Worm (Caenorhabditis elegans) whole organism, young adult: Measurements from ENCODE around the gene Y53F4B.51.

ENCODE experiments used
- B0261.1 ChIP-seq: sonication (generic microtip); optimal IDR thresholded peaks from 2 replicates; lab custom pipeline; 2016; ENCODE audit warnings: mild to moderate bottlenecking, missing genetic modification characterization, moderate library complexity, missing compliant biosample characterization
- C17E4.6 ChIP-seq: fragments of 200-800 bp; sonication (Bioruptor generic); IDR thresholded peaks from 2 replicates; pipeline ENCODE4 v1.3.6; 2022; ENCODE audit warnings: missing genetic modification reagents, missing genetic modification characterization, missing compliant biosample characterization
- F22D6.2 ChIP-seq: sonication (generic microtip); optimal IDR thresholded peaks from 2 replicates; lab custom pipeline; 2016; ENCODE audit warnings: mild to moderate bottlenecking, missing genetic modification characterization, missing compliant biosample characterization
- F37B4.10 ChIP-seq: fragments of 200-800 bp; sonication (Bioruptor generic); IDR thresholded peaks from 2 replicates; pipeline ENCODE4 v1.3.6; 2022; ENCODE audit warnings: missing genetic modification characterization, missing compliant biosample characterization
- F55B11.4 ChIP-seq: sonication (generic microtip); optimal IDR thresholded peaks from 2 replicates; lab custom pipeline; 2016; ENCODE audit warnings: missing compliant biosample characterization, missing genetic modification characterization, borderline replicate concordance; ENCODE audit not compliant: insufficient read depth
- T07F8.4 ChIP-seq: sonication (generic microtip); optimal IDR thresholded peaks from 2 replicates; lab custom pipeline; 2016; ENCODE audit warnings: mild to moderate bottlenecking, missing genetic modification characterization, moderate library complexity, missing compliant biosample characterization
- Y53F4B.3 ChIP-seq: fragments of 200-800 bp; sonication (Bioruptor generic); IDR thresholded peaks from 2 replicates; pipeline ENCODE4 v1.3.6; 2022; ENCODE audit warnings: missing genetic modification reagents, missing genetic modification characterization, missing compliant biosample characterization
- Y53G8AR.9 ChIP-seq: fragments of 200-800 bp; sonication (Bioruptor generic); conservative IDR thresholded peaks from 2 replicates; pipeline ENCODE4 v1.3.6; 2022; ENCODE audit warnings: missing genetic modification reagents, missing genetic modification characterization, missing compliant biosample characterization
- Y67H2A.10 ChIP-seq: fragments of 200-800 bp; sonication (Bioruptor generic); conservative IDR thresholded peaks from 2 replicates; pipeline ENCODE4 v1.3.6; 2022; ENCODE audit warnings: missing genetic modification reagents, missing genetic modification characterization, missing compliant biosample characterization
- ama-1 ChIP-seq, 3 experiments: fragments of 150-350 bp in 1 of 3; sonication (generic microtip) in 2 of 3; optimal IDR thresholded peaks; 2 replicates each; lab custom pipeline; 2014 to 2018; ENCODE audit warnings: missing biosample characterization in 2 of 3, missing genetic modification characterization in 2 of 3, missing genetic modification reagents in 2 of 3
- atf-7 ChIP-seq: sonication (generic microtip); optimal IDR thresholded peaks from 2 replicates; lab custom pipeline; 2017; ENCODE audit warnings: mild to moderate bottlenecking, missing genetic modification characterization, missing compliant biosample characterization
- athp-1 ChIP-seq: sonication (generic microtip); optimal IDR thresholded peaks from 2 replicates; lab custom pipeline; 2017; ENCODE audit warnings: mild to moderate bottlenecking, missing genetic modification characterization, missing compliant biosample characterization
- attf-6 ChIP-seq: fragments of 200-800 bp; sonication (Bioruptor generic); IDR thresholded peaks from 2 replicates; pipeline ENCODE4 v1.3.6; 2022; ENCODE audit warnings: missing genetic modification reagents, missing genetic modification characterization, missing compliant biosample characterization
- bed-1 ChIP-seq: fragments of 200-800 bp; sonication (Bioruptor generic); IDR thresholded peaks from 2 replicates; pipeline ENCODE4 v1.3.6; 2022; ENCODE audit warnings: missing genetic modification reagents, missing genetic modification characterization, missing compliant biosample characterization
- ccch-3 ChIP-seq: fragments of 200-800 bp; sonication (Bioruptor generic); optimal IDR thresholded peaks from 2 replicates; lab custom pipeline; 2018; ENCODE audit warnings: mild to moderate bottlenecking, missing genetic modification characterization, missing compliant biosample characterization
- ceh-27 ChIP-seq: fragments of 200-800 bp; sonication (Bioruptor generic); optimal IDR thresholded peaks from 2 replicates; lab custom pipeline; 2018; ENCODE audit warnings: mild to moderate bottlenecking, missing genetic modification characterization, moderate library complexity, missing compliant biosample characterization
- chd-7 ChIP-seq: sonication (generic microtip); optimal IDR thresholded peaks from 2 replicates; lab custom pipeline; 2016; ENCODE audit warnings: mild to moderate bottlenecking, missing genetic modification characterization, moderate library complexity, missing compliant biosample characterization
- die-1 ChIP-seq: sonication (generic microtip); optimal IDR thresholded peaks from 2 replicates; lab custom pipeline; 2016; ENCODE audit warnings: missing genotype, mild to moderate bottlenecking, missing genetic modification characterization, missing compliant biosample characterization
- dox-1 ChIP-seq: fragments of 200-800 bp; sonication (Bioruptor generic); IDR thresholded peaks from 2 replicates; pipeline ENCODE4 v1.3.6; 2022; ENCODE audit warnings: missing genetic modification reagents, missing genetic modification characterization, missing compliant biosample characterization
- egl-44 ChIP-seq: fragments of 200-800 bp; sonication (Bioruptor generic); IDR thresholded peaks from 2 replicates; pipeline ENCODE4 v1.3.6; 2022; ENCODE audit warnings: missing genetic modification reagents, missing genetic modification characterization, missing compliant biosample characterization
- ekl-4 ChIP-seq: fragments of 200-800 bp; sonication (Bioruptor generic); IDR thresholded peaks from 2 replicates; pipeline ENCODE4 v1.3.6; 2022; ENCODE audit warnings: missing genetic modification reagents, missing genetic modification characterization, missing compliant biosample characterization
- ets-4 ChIP-seq: fragments of 200-800 bp; sonication (Bioruptor generic); optimal IDR thresholded peaks from 2 replicates; lab custom pipeline; 2018; ENCODE audit warnings: mild to moderate bottlenecking, missing genetic modification characterization, missing compliant biosample characterization
- hrde-1 ChIP-seq: sonication (generic microtip); optimal IDR thresholded peaks from 2 replicates; lab custom pipeline; 2016; ENCODE audit warnings: missing genetic modification characterization, mild to moderate bottlenecking, missing compliant biosample characterization, moderate library complexity, missing genotype, missing genetic modification reagents, borderline replicate concordance
- hsf-1 ChIP-seq: fragments of 200-800 bp; sonication (Bioruptor generic); IDR thresholded peaks from 2 replicates; pipeline ENCODE4 v1.3.6; 2022; ENCODE audit warnings: missing genetic modification reagents, missing genetic modification characterization, missing compliant biosample characterization
- lin-35 ChIP-seq, 3 experiments: fragments of 150-350 bp in 2 of 3; sonication (generic microtip) in 1 of 3; optimal IDR thresholded peaks; 2 replicates each; lab custom pipeline; 2014 to 2018; ENCODE audit warnings: missing biosample characterization in 3 of 3, missing genetic modification characterization in 3 of 3, missing genetic modification reagents in 3 of 3
- lir-1 ChIP-seq: fragments of 200-800 bp; sonication (Bioruptor generic); conservative IDR thresholded peaks from 2 replicates; pipeline ENCODE4 v1.3.6; 2022; ENCODE audit warnings: missing genetic modification reagents, missing genetic modification characterization, missing compliant biosample characterization
- lsl-1 ChIP-seq: fragments of 200-800 bp; sonication (Bioruptor generic); optimal IDR thresholded peaks from 2 replicates; lab custom pipeline; 2018; ENCODE audit warnings: mild to moderate bottlenecking, missing genetic modification characterization, moderate library complexity, missing compliant biosample characterization
- mcd-1 ChIP-seq: fragments of 200-800 bp; sonication (Bioruptor generic); IDR thresholded peaks from 2 replicates; pipeline ENCODE4 v1.3.6; 2022; ENCODE audit warnings: missing genetic modification reagents, missing genetic modification characterization, missing compliant biosample characterization
- mes-4 ChIP-seq: sonication (generic microtip); optimal IDR thresholded peaks from 2 replicates; lab custom pipeline; 2016; ENCODE audit warnings: missing genotype, missing genetic modification characterization, missing compliant biosample characterization
- nfya-1 ChIP-seq: sonication (generic microtip); optimal IDR thresholded peaks from 2 replicates; lab custom pipeline; 2017; ENCODE audit warnings: antibody characterized with exemption, missing compliant biosample characterization, missing genetic modification characterization, borderline replicate concordance; ENCODE audit not compliant: insufficient read depth
- nfya-2 ChIP-seq: fragments of 200-800 bp; sonication (Bioruptor generic); IDR thresholded peaks from 2 replicates; pipeline ENCODE4 v1.3.6; 2022; ENCODE audit warnings: missing genetic modification reagents, missing genetic modification characterization, missing compliant biosample characterization
- nhr-179 ChIP-seq: sonication (generic microtip); optimal IDR thresholded peaks from 2 replicates; lab custom pipeline; 2016; ENCODE audit warnings: mild to moderate bottlenecking, missing genetic modification characterization, missing compliant biosample characterization
- nhr-80 ChIP-seq: sonication (generic microtip); optimal IDR thresholded peaks from 2 replicates; lab custom pipeline; 2016; ENCODE audit warnings: missing genetic modification characterization, missing compliant biosample characterization
- rec-8 ChIP-seq, 2 experiments: sonication (generic microtip); optimal IDR thresholded peaks; 2 replicates each; lab custom pipeline; 2016; ENCODE audit warnings: mild to moderate bottlenecking in 2 of 2, missing genetic modification characterization in 2 of 2, missing genetic modification reagents in 2 of 2, missing genotype in 2 of 2, missing biosample characterization in 1 of 2, missing compliant biosample characterization in 1 of 2, moderate library complexity in 1 of 2
- repo-1 ChIP-seq: sonication (generic microtip); optimal IDR thresholded peaks from 2 replicates; lab custom pipeline; 2017; ENCODE audit warnings: mild to moderate bottlenecking, missing genetic modification characterization, missing compliant biosample characterization
- snpc-1.1 ChIP-seq: sonication (generic microtip); optimal IDR thresholded peaks from 2 replicates; lab custom pipeline; 2017; ENCODE audit warnings: missing genetic modification characterization, mild to moderate bottlenecking, missing compliant biosample characterization, antibody characterized with exemption, moderate library complexity, missing genotype, missing genetic modification reagents; ENCODE audit not compliant: insufficient read depth
- snpc-4 ChIP-seq, 5 experiments: fragments of 150-350 bp in 1 of 5; sonication (generic microtip) in 4 of 5; optimal IDR thresholded peaks; 2 replicates each; lab custom pipeline; 2014 to 2018; ENCODE audit warnings: missing genetic modification characterization in 5 of 5, missing biosample characterization in 3 of 5, antibody characterized with exemption in 2 of 5, mild to moderate bottlenecking in 2 of 5, missing compliant biosample characterization in 2 of 5, missing genotype in 2 of 5, moderate library complexity in 2 of 5, missing genetic modification reagents in 1 of 5
- sptf-2 ChIP-seq: fragments of 200-800 bp; sonication (Bioruptor generic); optimal IDR thresholded peaks from 2 replicates; lab custom pipeline; 2018; ENCODE audit warnings: mild to moderate bottlenecking, missing genetic modification characterization, missing compliant biosample characterization
- xnd-1 ChIP-seq: sonication (generic microtip); optimal IDR thresholded peaks from 2 replicates; lab custom pipeline; 2016; ENCODE audit warnings: missing genotype, missing genetic modification reagents, missing genetic modification characterization, missing compliant biosample characterization
- zfh-2 ChIP-seq: fragments of 200-800 bp; sonication (Bioruptor generic); conservative IDR thresholded peaks from 2 replicates; pipeline ENCODE4 v1.3.6; 2022; ENCODE audit warnings: missing genetic modification reagents, missing genetic modification characterization, missing compliant biosample characterization

Gene Y53F4B.51

ce11 chrII:14967084-14967483 is 47.2 kb downstream of the Y53F4B.51 start:
- no peak for TF ChIP-seq sptf-2 (GFP tag; lab: Kevin White, UChicago)
- TF ChIP-seq lir-1 (GFP tag; lab: Robert Waterston, UW): no peak
- no peak for TF ChIP-seq F37B4.10 (GFP tag; lab: Robert Waterston, UW)
- no peak for TF ChIP-seq die-1 (tag; lab: Kevin White, UChicago)
- TF ChIP-seq F22D6.2 (tag; lab: Kevin White, UChicago): no peak
- no peak for TF ChIP-seq nfya-1
- TF ChIP-seq ekl-4 (GFP tag; lab: Robert Waterston, UW): no peak

ce11 chrII:14966420-14966819 is 47.8 kb downstream of the Y53F4B.51 start:
- TF ChIP-seq bed-1 (GFP tag; lab: Robert Waterston, UW): no peak
- no peak for TF ChIP-seq egl-44 (GFP tag; lab: Robert Waterston, UW)
- no peak for TF ChIP-seq lin-35 (GFP tag; optimal IDR thresholded peaks at IDR 0.05; lab: Kevin White, UChicago)
- no peak for TF ChIP-seq ceh-27
- no peak for TF ChIP-seq hsf-1
- no peak for TF ChIP-seq mes-4 (tag; lab: Kevin White, UChicago)
- no peak for TF ChIP-seq die-1 (tag; lab: Kevin White, UChicago)
- no peak for TF ChIP-seq snpc-1.1 (tag; lab: Kevin White, UChicago)
- no peak for TF ChIP-seq hrde-1
- TF ChIP-seq attf-6: no peak
- TF ChIP-seq atf-7 (tag; lab: Kevin White, UChicago): no peak
- no peak for TF ChIP-seq Y53F4B.3 (GFP tag; lab: Robert Waterston, UW)
- no peak for TF ChIP-seq chd-7
- TF ChIP-seq xnd-1 (tag; lab: Kevin White, UChicago): no peak
- no peak for TF ChIP-seq snpc-4 (GFP tag; optimal IDR thresholded peaks at IDR 0.05; lab: Kevin White, UChicago)
- TF ChIP-seq snpc-4 (tag; optimal IDR thresholded peaks at IDR 0.05; lab: Kevin White, UChicago): no peak
- no peak for TF ChIP-seq C17E4.6
- TF ChIP-seq T07F8.4 (tag; lab: Kevin White, UChicago): no peak
- TF ChIP-seq, all 124 proteins: peak for 0

ce11 chrII:14964877-14965276 is 49.4 kb downstream of the Y53F4B.51 start:
- TF ChIP-seq nfya-2 (GFP tag; lab: Robert Waterston, UW): no peak
- no peak for TF ChIP-seq Y67H2A.10 (GFP tag; lab: Robert Waterston, UW)
- TF ChIP-seq zfh-2 (GFP tag; lab: Robert Waterston, UW): no peak
- TF ChIP-seq nhr-80 (tag; lab: Kevin White, UChicago): peak; percentile 82

ce11 chrII:14964008-14964407 is 50.2 kb downstream of the Y53F4B.51 start, which contains the start of gene elo-9:
elo-9 (minus strand) TSS chrII:14964108.
- no peak for TF ChIP-seq mcd-1 (GFP tag; lab: Robert Waterston, UW)
- TF ChIP-seq F22D6.2 (tag; lab: Kevin White, UChicago): no peak
- no peak for TF ChIP-seq ceh-27
- TF ChIP-seq chd-7: no peak
- TF ChIP-seq repo-1 (tag; lab: Kevin White, UChicago): no peak
- no peak for TF ChIP-seq snpc-1.1 (tag; lab: Kevin White, UChicago)
- no peak for TF ChIP-seq B0261.1 (tag; lab: Kevin White, UChicago)
- no peak for TF ChIP-seq dox-1 (GFP tag; lab: Robert Waterston, UW)
- TF ChIP-seq nhr-179 (tag; lab: Kevin White, UChicago): no peak
- no peak for TF ChIP-seq athp-1 (tag; lab: Kevin White, UChicago)
- no peak for TF ChIP-seq ama-1 (optimal IDR thresholded peaks at IDR 0.05; lab: Kevin White, UChicago)
- no peak for TF ChIP-seq ama-1 (GFP tag; optimal IDR thresholded peaks at IDR 0.05; lab: Kevin White, UChicago)
- no peak for TF ChIP-seq Y53G8AR.9 (GFP tag; lab: Robert Waterston, UW)
- no peak for TF ChIP-seq ccch-3 (GFP tag; lab: Kevin White, UChicago)
- TF ChIP-seq lsl-1 (GFP tag; lab: Kevin White, UChicago): no peak
- no peak for TF ChIP-seq lin-35 (GFP tag; optimal IDR thresholded peaks at IDR 0.05; lab: Kevin White, UChicago)
- TF ChIP-seq Y67H2A.10 (GFP tag; lab: Robert Waterston, UW): no peak
- no peak for TF ChIP-seq rec-8 (tag; optimal IDR thresholded peaks at IDR 0.05; lab: Kevin White, UChicago)
- no peak for TF ChIP-seq F55B11.4 (tag; lab: Kevin White, UChicago)
- no peak for TF ChIP-seq Y53F4B.3 (GFP tag; lab: Robert Waterston, UW)
- no peak for TF ChIP-seq ets-4 (GFP tag; lab: Kevin White, UChicago)
